Worm (Caenorhabditis elegans) whole organism, early embryonic: ENCODE measurements around the gene irg-1.
"Not testable (repeated sequence)": the region's sequence is repeated elsewhere in the genome, so short reads cannot be mapped to it uniquely, and the experiment has no call there.

Experiments used
- B0310.2 ChIP-seq: sonication (generic microtip); optimal IDR thresholded peaks from 2 replicates; lab custom pipeline; 2016; ENCODE audit warnings: mild to moderate bottlenecking, missing genetic modification characterization, missing compliant biosample characterization
- F13C5.2 ChIP-seq: sonication (generic microtip); optimal IDR thresholded peaks from 2 replicates; lab custom pipeline; 2017; ENCODE audit warnings: mild to moderate bottlenecking, missing genetic modification characterization, inconsistent platforms, missing compliant biosample characterization
- aly-1 ChIP-seq: sonication (generic microtip); optimal IDR thresholded peaks from 2 replicates; lab custom pipeline; 2016; ENCODE audit warnings: missing genetic modification characterization, missing compliant biosample characterization
- ama-1 ChIP-seq: fragments of 150-350 bp; optimal IDR thresholded peaks from 2 replicates; lab custom pipeline; 2014
- ceh-13 ChIP-seq: fragments of 200-800 bp; sonication (Bioruptor generic); optimal IDR thresholded peaks from 2 replicates; lab custom pipeline; 2018; ENCODE audit warnings: mild to moderate bottlenecking, missing genetic modification characterization, missing compliant biosample characterization
- ceh-36 ChIP-seq: sonication (generic microtip); optimal IDR thresholded peaks from 2 replicates; lab custom pipeline; 2016; ENCODE audit warnings: missing genetic modification characterization, inconsistent platforms, missing compliant biosample characterization
- ets-7 ChIP-seq: sonication (generic microtip); optimal IDR thresholded peaks from 2 replicates; lab custom pipeline; 2016; ENCODE audit warnings: missing genotype, missing genetic modification characterization, missing compliant biosample characterization
- flt-1 ChIP-seq: fragments of 200-800 bp; sonication (Bioruptor generic); IDR thresholded peaks from 2 replicates; pipeline ENCODE4 v1.3.6; 2022; ENCODE audit warnings: missing genetic modification characterization, missing compliant biosample characterization
- hmbx-1 ChIP-seq: sonication (generic microtip); optimal IDR thresholded peaks from 2 replicates; lab custom pipeline; 2016; ENCODE audit warnings: mild to moderate bottlenecking, missing genetic modification characterization, missing compliant biosample characterization
- hmg-4 ChIP-seq: fragments of 200-800 bp; sonication (Bioruptor generic); optimal IDR thresholded peaks from 2 replicates; lab custom pipeline; 2018; ENCODE audit warnings: mild to moderate bottlenecking, missing genetic modification characterization, missing compliant biosample characterization
- hnd-1 ChIP-seq: sonication (generic microtip); optimal IDR thresholded peaks from 2 replicates; lab custom pipeline; 2016; ENCODE audit warnings: missing genetic modification characterization, missing compliant biosample characterization
- pes-1 ChIP-seq: fragments of 200-800 bp; sonication (Bioruptor generic); IDR thresholded peaks from 2 replicates; pipeline ENCODE4 v1.3.6; 2022; ENCODE audit warnings: missing genetic modification reagents, missing genetic modification characterization, missing compliant biosample characterization
- scrt-1 ChIP-seq: fragments of 200-800 bp; sonication (Bioruptor generic); IDR thresholded peaks from 2 replicates; pipeline ENCODE4 v1.3.6; 2022; ENCODE audit warnings: missing genetic modification characterization, missing compliant biosample characterization
- sea-1 ChIP-seq: fragments of 200-800 bp; sonication (Bioruptor generic); conservative IDR thresholded peaks from 2 replicates; pipeline ENCODE4 v1.3.6; 2022; ENCODE audit warnings: missing genetic modification characterization, missing compliant biosample characterization
- tbx-11 ChIP-seq: fragments of 200-800 bp; sonication (Bioruptor generic); IDR thresholded peaks from 2 replicates; pipeline ENCODE4 v1.3.6; 2022; ENCODE audit warnings: missing genetic modification characterization, missing compliant biosample characterization
- tbx-37 ChIP-seq: fragments of 200-800 bp; sonication (Bioruptor generic); conservative IDR thresholded peaks from 2 replicates; pipeline ENCODE4 v1.3.6; 2022; ENCODE audit warnings: missing genetic modification reagents, missing genetic modification characterization, missing compliant biosample characterization
- tra-4 ChIP-seq: sonication (generic microtip); optimal IDR thresholded peaks from 2 replicates; lab custom pipeline; 2017; ENCODE audit warnings: missing genetic modification characterization, missing compliant biosample characterization

Gene irg-1

ce11 chrV:3490435-3490834, 33.0 kb upstream of the irg-1 start, which contains the start of gene srbc-36:
TSS of gene srbc-36 (minus strand) at chrV:3490535.
- TF ChIP-seq hmbx-1 (tag; lab: Kevin White, UChicago) (no peak), ceh-13 (no peak), pes-1 (GFP tag; lab: Robert Waterston, UW) (no peak), ama-1 (lab: Kevin White, UChicago) (no peak), aly-1 (no peak), flt-1 (GFP tag; lab: Robert Waterston, UW) (no peak), ets-7 (tag; lab: Kevin White, UChicago) (no peak), F13C5.2 (no peak), hmg-4 (GFP tag; lab: Kevin White, UChicago) (no peak), tbx-11 (no peak), tra-4 (tag; lab: Kevin White, UChicago) (no peak), B0310.2 (tag; lab: Kevin White, UChicago) (no peak), ceh-36 (tag; lab: Kevin White, UChicago) (no peak)

- TF ChIP-seq ceh-13, result no peak
- no peak for TF ChIP-seq hnd-1 (tag; lab: Kevin White, UChicago)
- no peak for TF ChIP-seq ceh-36 (tag; lab: Kevin White, UChicago)
- no peak for TF ChIP-seq sea-1 (GFP tag; lab: Robert Waterston, UW)
- no peak for TF ChIP-seq flt-1 (GFP tag; lab: Robert Waterston, UW)
- TF ChIP-seq B0310.2 (tag; lab: Kevin White, UChicago), result no peak
Observed at ce11 chrV:3496880-3497279, 26.5 kb upstream of the irg-1 start, which contains the start of gene C07G3.15. TSS of gene C07G3.15 (minus strand) at chrV:3496980.

- TF ChIP-seq ceh-13 (no peak), tbx-37 (GFP tag; lab: Robert Waterston, UW) (no peak), tbx-11 (no peak), pes-1 (GFP tag; lab: Robert Waterston, UW) (no peak), sea-1 (GFP tag; lab: Robert Waterston, UW) (no peak)
Observed at ce11 chrV:3502038-3502437, 21.3 kb upstream of the irg-1 start, which contains the start of the genes C07G3.8 and C07G3.10. TSS of gene C07G3.8 (minus strand) at chrV:3502138. TSS of gene C07G3.10 (plus strand) at chrV:3502307.

- TF ChIP-seq aly-1, result no peak
- no peak for TF ChIP-seq tbx-11
Observed at ce11 chrV:3505745-3506144, 17.6 kb upstream of the irg-1 start.

- not testable (repeated sequence) for TF ChIP-seq sea-1 (GFP tag; lab: Robert Waterston, UW); ceh-13; tbx-37 (GFP tag; lab: Robert Waterston, UW)
Observed at ce11 chrV:3506252-3506651, 17.1 kb upstream of the irg-1 start, which contains the start of gene ugt-64. TSS of gene ugt-64 (minus strand) at chrV:3506352.

- no peak for TF ChIP-seq ceh-36 (tag; lab: Kevin White, UChicago)
- no peak for TF ChIP-seq tra-4 (tag; lab: Kevin White, UChicago)
- TF ChIP-seq ceh-13, result no peak
- TF ChIP-seq tbx-37 (GFP tag; lab: Robert Waterston, UW), result no peak
- no peak for TF ChIP-seq aly-1
- no peak for TF ChIP-seq hnd-1 (tag; lab: Kevin White, UChicago)
- no peak for TF ChIP-seq pes-1 (GFP tag; lab: Robert Waterston, UW)
- no peak for TF ChIP-seq F13C5.2
- TF ChIP-seq tbx-11, result no peak
- TF ChIP-seq hmg-4 (GFP tag; lab: Kevin White, UChicago), result no peak
- TF ChIP-seq hmbx-1 (tag; lab: Kevin White, UChicago), result no peak
- no peak for TF ChIP-seq ama-1 (lab: Kevin White, UChicago)
- no peak for TF ChIP-seq sea-1 (GFP tag; lab: Robert Waterston, UW)
- TF ChIP-seq ets-7 (tag; lab: Kevin White, UChicago), result no peak
Observed at ce11 chrV:3507691-3508090, 15.7 kb upstream of the irg-1 start, which contains the start of gene str-225. TSS of gene str-225 (plus strand) at chrV:3507822.

- TF ChIP-seq flt-1 (GFP tag; lab: Robert Waterston, UW), result no peak
- TF ChIP-seq B0310.2 (tag; lab: Kevin White, UChicago), result no peak
- TF ChIP-seq hmg-4 (GFP tag; lab: Kevin White, UChicago), result no peak
- no peak for TF ChIP-seq ceh-13
- no peak for TF ChIP-seq tbx-37 (GFP tag; lab: Robert Waterston, UW)
- no peak for TF ChIP-seq ets-7 (tag; lab: Kevin White, UChicago)
- TF ChIP-seq pes-1 (GFP tag; lab: Robert Waterston, UW), result no peak
- TF ChIP-seq sea-1 (GFP tag; lab: Robert Waterston, UW), result no peak
- TF ChIP-seq tbx-11, result no peak
- TF ChIP-seq hnd-1 (tag; lab: Kevin White, UChicago), result no peak
- TF ChIP-seq scrt-1 (GFP tag; lab: Robert Waterston, UW), result no peak
Observed at ce11 chrV:3509878-3510277, 13.5 kb upstream of the irg-1 start, which contains the start of gene str-228. TSS of gene str-228 (plus strand) at chrV:3510178.

ce11 chrV:3512381-3512780, 11.0 kb upstream of the irg-1 start, which contains the start of gene str-226:
TSS of gene str-226 (plus strand) at chrV:3512681.
- TF ChIP-seq pes-1 (GFP tag; lab: Robert Waterston, UW) (no peak), tbx-11 (no peak), flt-1 (GFP tag; lab: Robert Waterston, UW) (no peak), B0310.2 (tag; lab: Kevin White, UChicago) (no peak), ets-7 (tag; lab: Kevin White, UChicago) (no peak), F13C5.2 (no peak), scrt-1 (GFP tag; lab: Robert Waterston, UW) (no peak), ama-1 (lab: Kevin White, UChicago) (no peak), hmg-4 (GFP tag; lab: Kevin White, UChicago) (no peak), ceh-13 (no peak), ceh-36 (tag; lab: Kevin White, UChicago) (no peak), hmbx-1 (tag; lab: Kevin White, UChicago) (no peak), sea-1 (GFP tag; lab: Robert Waterston, UW) (no peak)
